Fruit fly (Drosophila melanogaster) whole organism: ENCODE measurements around the gene CG18748.

Source experiments
- CG8478 ChIP-seq: fragments of >200 bp; optimal IDR thresholded peaks from 2 replicates; lab custom pipeline; 2018; ENCODE audit warnings: inconsistent platforms
- Dll ChIP-seq: fragments of >200 bp; optimal IDR thresholded peaks from 2 replicates; lab custom pipeline; 2017
- pan ChIP-seq: fragments of >200 bp; optimal IDR thresholded peaks from 2 replicates; lab custom pipeline; 2017
- psq ChIP-seq: fragments of >200 bp; optimal IDR thresholded peaks from 2 replicates; lab custom pipeline; 2017

- TF ChIP-seq CG8478 (lab: Kevin White, UChicago) (no peak), Dll (lab: Kevin White, UChicago) (no peak), pan (lab: Kevin White, UChicago) (no peak), psq (no peak)
Observed at dm6 chr3R:7798525-7798924, 10.8 kb upstream of the CG18748 start, which contains the start of gene CG18744.
